Worm (Caenorhabditis elegans) whole organism, L4/young adult: ENCODE results near the gene rep-1.

Source experiments
- dao-5 ChIP-seq: sonication (generic microtip); optimal IDR thresholded peaks from 2 replicates; lab custom pipeline; 2016; ENCODE audit warnings: missing genotype, missing genetic modification characterization, moderate library complexity, missing compliant biosample characterization
- him-1 ChIP-seq: sonication (generic microtip); optimal IDR thresholded peaks from 2 replicates; lab custom pipeline; 2016; ENCODE audit warnings: missing genotype, missing genetic modification reagents, missing genetic modification characterization, missing compliant biosample characterization

- TF ChIP-seq him-1 (tag; lab: Kevin White, UChicago) (no peak), dao-5 (no peak)
These were observed 43.0 kb downstream of the rep-1 start for ce11 chrIII:1612974-1613568.
